Fruit fly (Drosophila melanogaster) whole organism, adult: ENCODE measurements around the gene CG34256.

ENCODE experiments used
- CG11617 ChIP-seq: fragments of 200-800 bp; sonication (Bioruptor generic); optimal IDR thresholded peaks from 2 replicates; lab custom pipeline; 2017; ENCODE audit warnings: mild to moderate bottlenecking, missing biosample characterization, missing genetic modification reagents, missing genetic modification characterization
- CG12768 ChIP-seq: fragments of 200-800 bp; sonication (Bioruptor generic); optimal IDR thresholded peaks from 2 replicates; lab custom pipeline; 2017; ENCODE audit warnings: missing biosample characterization, missing genetic modification characterization, mild to moderate bottlenecking, moderate library complexity, missing genetic modification reagents
- CG14711 ChIP-seq: fragments of 200-800 bp; sonication (Bioruptor generic); optimal IDR thresholded peaks from 2 replicates; lab custom pipeline; 2018; ENCODE audit warnings: missing biosample characterization, mild to moderate bottlenecking, missing genetic modification characterization, moderate library complexity
- CG1620 ChIP-seq: fragments of 200-800 bp; sonication (Bioruptor generic); optimal IDR thresholded peaks from 2 replicates; lab custom pipeline; 2016; ENCODE audit warnings: missing biosample characterization, missing genetic modification characterization
- CG33017 ChIP-seq: fragments of 200-800 bp; sonication (Bioruptor generic); optimal IDR thresholded peaks from 2 replicates; lab custom pipeline; 2018; ENCODE audit warnings: missing biosample characterization, mild to moderate bottlenecking, missing genetic modification characterization, moderate library complexity
- CG5204 ChIP-seq: fragments of 200-800 bp; sonication (Bioruptor generic); optimal IDR thresholded peaks from 2 replicates; lab custom pipeline; 2016; ENCODE audit warnings: missing biosample characterization, missing genetic modification characterization
- CG7045 ChIP-seq: fragments of 200-800 bp; sonication (Bioruptor generic); optimal IDR thresholded peaks from 2 replicates; lab custom pipeline; 2017; ENCODE audit warnings: missing biosample characterization, mild to moderate bottlenecking, missing genetic modification characterization
- CG7101 ChIP-seq: fragments of 200-800 bp; sonication (Bioruptor generic); optimal IDR thresholded peaks from 2 replicates; lab custom pipeline; 2018; ENCODE audit warnings: missing biosample characterization, mild to moderate bottlenecking, missing genetic modification characterization, moderate library complexity
- Clk ChIP-seq: fragments of 200-800 bp; sonication (Bioruptor generic); optimal IDR thresholded peaks from 2 replicates; lab custom pipeline; 2017; ENCODE audit warnings: missing biosample characterization, missing genetic modification characterization
- Crg-1 ChIP-seq: fragments of 200-800 bp; sonication (Bioruptor generic); optimal IDR thresholded peaks from 2 replicates; lab custom pipeline; 2016; ENCODE audit warnings: missing biosample characterization, missing genetic modification characterization
- Hr96 ChIP-seq: fragments of 200-800 bp; sonication (Bioruptor generic); optimal IDR thresholded peaks from 2 replicates; lab custom pipeline; 2016; ENCODE audit warnings: missing biosample characterization, missing genetic modification characterization
- Mnt ChIP-seq: fragments of 200-800 bp; sonication (Bioruptor generic); optimal IDR thresholded peaks from 2 replicates; lab custom pipeline; 2016; ENCODE audit warnings: missing biosample characterization, mild to moderate bottlenecking, missing genetic modification characterization
- bab1 ChIP-seq: fragments of 200-800 bp; sonication (Bioruptor generic); optimal IDR thresholded peaks from 3 replicates; lab custom pipeline; 2019; ENCODE audit warnings: missing biosample characterization, mild to moderate bottlenecking, missing genetic modification characterization, moderate library complexity
- cic ChIP-seq: fragments of 200-800 bp; sonication (Bioruptor generic); optimal IDR thresholded peaks from 2 replicates; lab custom pipeline; 2017; ENCODE audit warnings: missing biosample characterization, mild to moderate bottlenecking, missing genetic modification characterization, moderate library complexity
- cnc ChIP-seq, 2 experiments: fragments of >200 bp; optimal IDR thresholded peaks; 2 replicates each; lab custom pipeline; 2017
- kay ChIP-seq: fragments of 200-800 bp; sonication (Bioruptor generic); peaks from one replicate; lab custom pipeline; 2016; ENCODE audit warnings: missing biosample characterization, missing genetic modification characterization, borderline replicate concordance
- ovo ChIP-seq: fragments of 200-800 bp; sonication (Bioruptor generic); optimal IDR thresholded peaks from 2 replicates; lab custom pipeline; 2016; ENCODE audit warnings: missing biosample characterization, missing genetic modification characterization
- pad ChIP-seq: fragments of 200-800 bp; sonication (Bioruptor generic); optimal IDR thresholded peaks from 3 replicates; lab custom pipeline; 2017; ENCODE audit warnings: missing biosample characterization, missing genetic modification characterization, mild to moderate bottlenecking, moderate library complexity, missing genetic modification reagents
- tj ChIP-seq: fragments of 200-800 bp; sonication (Bioruptor generic); optimal IDR thresholded peaks from 3 replicates; lab custom pipeline; 2017; ENCODE audit warnings: missing biosample characterization, mild to moderate bottlenecking, missing genetic modification characterization, moderate library complexity
- toe ChIP-seq: fragments of 200-800 bp; sonication (Bioruptor generic); optimal IDR thresholded peaks from 2 replicates; lab custom pipeline; 2016; ENCODE audit warnings: missing biosample characterization, missing genetic modification characterization

Gene CG34256

dm6 chr3L:19005396-19005795, 15.8 kb upstream of the CG34256 start:
- TF ChIP-seq CG33017 (tag; lab: Kevin White, UChicago): no peak
- no peak for TF ChIP-seq CG11617 (GFP tag; lab: Kevin White, UChicago)
- no peak for TF ChIP-seq toe (GFP tag; lab: Kevin White, UChicago)
- TF ChIP-seq cic: no peak
- no peak for TF ChIP-seq pad (GFP tag; lab: Kevin White, UChicago)
- TF ChIP-seq tj (GFP tag; lab: Kevin White, UChicago): no peak
- TF ChIP-seq CG1620 (GFP tag; lab: Kevin White, UChicago): no peak
- TF ChIP-seq kay (GFP tag; lab: Kevin White, UChicago): no peak
- no peak for TF ChIP-seq Clk (GFP tag; lab: Kevin White, UChicago)
- no peak for TF ChIP-seq ovo
- no peak for TF ChIP-seq bab1 (GFP tag; lab: Kevin White, UChicago)
- TF ChIP-seq CG14711 (tag; lab: Kevin White, UChicago): no peak
- no peak for TF ChIP-seq cnc (optimal IDR thresholded peaks at IDR 0.05; lab: Kevin White, UChicago)

- TF ChIP-seq CG12768 (GFP tag; lab: Kevin White, UChicago) (no peak), Crg-1 (GFP tag; lab: Kevin White, UChicago) (no peak), Hr96 (GFP tag; lab: Kevin White, UChicago) (no peak), Clk (GFP tag; lab: Kevin White, UChicago) (no peak), cic (no peak), kay (GFP tag; lab: Kevin White, UChicago) (no peak), CG7101 (tag; lab: Kevin White, UChicago) (no peak), ovo (no peak), CG11617 (GFP tag; lab: Kevin White, UChicago) (no peak), Mnt (no peak), pad (GFP tag; lab: Kevin White, UChicago) (no peak), CG14711 (tag; lab: Kevin White, UChicago) (no peak), toe (GFP tag; lab: Kevin White, UChicago) (no peak), bab1 (GFP tag; lab: Kevin White, UChicago) (no peak), CG1620 (GFP tag; lab: Kevin White, UChicago) (no peak), CG7045 (GFP tag; lab: Kevin White, UChicago) (no peak)
These were observed 14.5 kb upstream of the CG34256 start for dm6 chr3L:19004120-19004519.

dm6 chr3L:19003220-19003619, 13.6 kb upstream of the CG34256 start, which contains the start of gene SmydA-2:
SmydA-2 (minus strand) TSS chr3L:19003252.
- TF ChIP-seq CG7045 (GFP tag; lab: Kevin White, UChicago): no peak
- TF ChIP-seq cnc (optimal IDR thresholded peaks at IDR 0.05; lab: Kevin White, UChicago): no peak
- no peak for TF ChIP-seq CG33017 (tag; lab: Kevin White, UChicago)
- peak; percentile 6 for TF ChIP-seq kay (GFP tag; lab: Kevin White, UChicago)
- TF ChIP-seq bab1 (GFP tag; lab: Kevin White, UChicago): no peak

dm6 chr3L:19000413-19000812, 10.8 kb upstream of the CG34256 start, which contains the start of gene CG3808:
CG3808 (minus strand) TSS chr3L:19000608.
- no peak for TF ChIP-seq kay (GFP tag; lab: Kevin White, UChicago)
- TF ChIP-seq cic: peak; percentile 29
- TF ChIP-seq Crg-1 (GFP tag; lab: Kevin White, UChicago): peak; percentile 57
- no peak for TF ChIP-seq cnc (optimal IDR thresholded peaks at IDR 0.05; lab: Kevin White, UChicago)
- peak; percentile 19 for TF ChIP-seq CG1620 (GFP tag; lab: Kevin White, UChicago)
- peak; percentile 99 for TF ChIP-seq Mnt
- TF ChIP-seq toe (GFP tag; lab: Kevin White, UChicago): no peak
- TF ChIP-seq Hr96 (GFP tag; lab: Kevin White, UChicago): no peak
- TF ChIP-seq CG5204: no peak
- peak; percentile 5 for TF ChIP-seq CG11617 (GFP tag; lab: Kevin White, UChicago)

dm6 chr3L:18998284-18998830, 8.7 kb upstream of the CG34256 start:
- TF ChIP-seq cnc (optimal IDR thresholded peaks at IDR 0.05; lab: Kevin White, UChicago): no peak
- no peak for TF ChIP-seq Crg-1 (GFP tag; lab: Kevin White, UChicago)
- TF ChIP-seq tj (GFP tag; lab: Kevin White, UChicago): peak; percentile 9

- TF ChIP-seq cnc (optimal IDR thresholded peaks at IDR 0.05; lab: Kevin White, UChicago): no peak
- peak; percentile 93 for TF ChIP-seq kay (GFP tag; lab: Kevin White, UChicago)
These were observed 8.1 kb upstream of the CG34256 start, which contains the start of gene CG18135 for dm6 chr3L:18997590-18998283. CG18135 (minus strand) TSS chr3L:18998283.
